Fruit fly (Drosophila melanogaster): ENCODE results near the gene Cdep.

Gene Cdep

DNA sequence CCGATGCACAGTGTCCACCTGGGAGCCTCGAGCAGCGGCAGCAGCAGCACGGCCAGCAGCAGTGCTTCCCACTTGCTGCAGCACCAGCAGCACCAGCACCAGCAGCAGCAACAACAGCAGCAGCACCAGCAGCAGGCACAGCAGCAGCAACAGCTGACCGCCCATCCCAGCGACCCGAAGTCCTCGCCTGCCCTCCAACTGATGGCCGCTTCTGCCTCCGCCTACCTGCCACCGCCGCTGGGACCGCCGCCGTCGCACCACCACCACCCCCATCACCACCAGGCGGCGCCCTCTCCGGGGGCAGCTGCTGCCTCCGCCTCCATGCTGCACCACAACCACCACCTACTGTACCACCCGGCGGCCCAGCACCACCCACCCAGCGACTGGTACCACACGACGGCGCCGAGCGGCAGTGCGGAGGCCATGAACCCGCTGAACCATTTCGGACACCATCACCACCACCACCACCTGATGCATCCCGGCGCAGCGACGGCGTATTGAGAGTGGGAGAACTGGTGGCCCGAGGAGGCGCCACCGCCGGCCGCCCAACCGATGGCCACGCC lies 41.6 kb upstream of the Cdep start:
- TF ChIP-seq CG32121 (GFP tag; IDR thresholded peaks at IDR 0.05): no peak
- TF ChIP-seq CG8159 (tag; optimal IDR thresholded peaks at IDR 0.05): no peak
- TF ChIP-seq CG13204 (GFP tag; optimal IDR thresholded peaks at IDR 0.05): no peak
- TF ChIP-seq CG15710 (tag; optimal IDR thresholded peaks at IDR 0.05): no peak
- no peak for TF ChIP-seq Snoo (tag; optimal IDR thresholded peaks at IDR 0.05)
- no peak for TF ChIP-seq Pif1A (GFP tag; optimal IDR thresholded peaks at IDR 0.05)
- TF ChIP-seq Pif1B (GFP tag; optimal IDR thresholded peaks at IDR 0.05): no peak
- no peak for TF ChIP-seq rn (GFP tag; IDR thresholded peaks at IDR 0.05)

DNA sequence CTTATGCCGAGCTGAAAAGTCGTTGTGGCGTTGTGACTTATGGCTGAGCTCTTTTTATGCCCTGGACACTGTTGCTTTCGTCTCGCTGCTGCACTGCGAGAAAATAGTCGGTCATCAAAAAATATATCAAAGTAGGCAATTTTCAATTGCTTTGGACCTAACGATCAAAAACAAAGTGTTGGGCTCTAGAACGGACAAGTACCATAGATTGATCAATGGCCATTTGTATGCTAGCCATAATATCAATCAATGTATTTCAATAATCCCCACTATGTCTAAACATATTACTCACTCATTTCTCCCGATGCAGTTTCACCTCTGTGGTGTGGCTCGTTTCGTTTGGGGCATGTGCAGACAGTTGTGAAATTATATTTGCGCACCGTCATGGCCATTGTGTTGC lies 36.6 kb upstream of the Cdep start:
- peak; percentile 65 for TF ChIP-seq CG34367 (tag; optimal IDR thresholded peaks at IDR 0.05)
- TF ChIP-seq Ets98B (GFP tag; IDR thresholded peaks at IDR 0.05): no peak
- TF ChIP-seq Pif1B (GFP tag; optimal IDR thresholded peaks at IDR 0.05): peak; percentile 17
- TF ChIP-seq EcR (GFP tag; optimal IDR thresholded peaks at IDR 0.05): no peak
- peak; percentile 48 for TF ChIP-seq gl (tag; optimal IDR thresholded peaks at IDR 0.05)
- peak; percentile 30; the same call in 1 of the 3 replicates for TF ChIP-seq fd96Ca (GFP tag; IDR thresholded peaks at IDR 0.05)
- no peak for TF ChIP-seq D1 (tag; optimal IDR thresholded peaks at IDR 0.05)
- no peak for TF ChIP-seq CG10348 (GFP tag; IDR thresholded peaks at IDR 0.05)
- TF ChIP-seq CG4496 (GFP tag; IDR thresholded peaks at IDR 0.05): no peak
- TF ChIP-seq CG12605 (GFP tag; IDR thresholded peaks at IDR 0.05): no peak
- peak; percentile 52 for TF ChIP-seq Snoo (tag; optimal IDR thresholded peaks at IDR 0.05)
- peak; percentile 53 for TF ChIP-seq CG15710 (tag; optimal IDR thresholded peaks at IDR 0.05)
- TF ChIP-seq Pif1A (GFP tag; optimal IDR thresholded peaks at IDR 0.05): peak; percentile 49
- peak; percentile 67 for TF ChIP-seq CG9948 (tag; optimal IDR thresholded peaks at IDR 0.05)
- TF ChIP-seq CG8301 (tag; optimal IDR thresholded peaks at IDR 0.05): peak; percentile 22
- peak; percentile 71 for TF ChIP-seq CG17806 (tag; optimal IDR thresholded peaks at IDR 0.05)
- TF ChIP-seq CG14655 (GFP tag; optimal IDR thresholded peaks at IDR 0.05): peak; percentile 55
- TF ChIP-seq rn (GFP tag; IDR thresholded peaks at IDR 0.05): no peak
- TF ChIP-seq CG32121 (GFP tag; IDR thresholded peaks at IDR 0.05): no peak
- no peak for TF ChIP-seq CG13204 (GFP tag; optimal IDR thresholded peaks at IDR 0.05)
- TF ChIP-seq CG8159 (tag; optimal IDR thresholded peaks at IDR 0.05): peak; percentile 71

dm6 chr3R:4878433-4878832 lies 31.9 kb upstream of the Cdep start, which contains the start of gene laf:
Gene laf, minus strand, starts transcription at chr3R:4878533.
- TF ChIP-seq CG8159 (tag; optimal IDR thresholded peaks at IDR 0.05) (no peak), CG17806 (tag; optimal IDR thresholded peaks at IDR 0.05) (no peak), CG8301 (tag; optimal IDR thresholded peaks at IDR 0.05) (no peak)

- TF ChIP-seq CG13204 (GFP tag; optimal IDR thresholded peaks at IDR 0.05) (peak; percentile 5), CG8301 (tag; optimal IDR thresholded peaks at IDR 0.05) (peak; percentile 42), CG4496 (GFP tag; IDR thresholded peaks at IDR 0.05) (no peak), CG32121 (GFP tag; IDR thresholded peaks at IDR 0.05) (no peak), EcR (GFP tag; optimal IDR thresholded peaks at IDR 0.05) (no peak), fd96Ca (GFP tag; IDR thresholded peaks at IDR 0.05) (no peak), CG12605 (GFP tag; IDR thresholded peaks at IDR 0.05) (no peak), CG15710 (tag; optimal IDR thresholded peaks at IDR 0.05) (peak; percentile 86), CG34367 (tag; optimal IDR thresholded peaks at IDR 0.05) (peak; percentile 76), CG8159 (tag; optimal IDR thresholded peaks at IDR 0.05) (peak; percentile 87), CG17806 (tag; optimal IDR thresholded peaks at IDR 0.05) (peak; percentile 79), CG9948 (tag; optimal IDR thresholded peaks at IDR 0.05) (peak; percentile 79), D1 (tag; optimal IDR thresholded peaks at IDR 0.05) (peak; percentile 60), CG10348 (GFP tag; IDR thresholded peaks at IDR 0.05) (no peak), Snoo (tag; optimal IDR thresholded peaks at IDR 0.05) (peak; percentile 85), rn (GFP tag; IDR thresholded peaks at IDR 0.05) (no peak), gl (tag; optimal IDR thresholded peaks at IDR 0.05) (peak; percentile 64), CG14655 (GFP tag; optimal IDR thresholded peaks at IDR 0.05) (peak; percentile 62), Ets98B (GFP tag; IDR thresholded peaks at IDR 0.05) (no peak), Pif1B (GFP tag; optimal IDR thresholded peaks at IDR 0.05) (peak; percentile 65), Pif1A (GFP tag; optimal IDR thresholded peaks at IDR 0.05) (peak; percentile 50)
Observed at dm6 chr3R:4883186-4883746, 27.1 kb upstream of the Cdep start.

DNA sequence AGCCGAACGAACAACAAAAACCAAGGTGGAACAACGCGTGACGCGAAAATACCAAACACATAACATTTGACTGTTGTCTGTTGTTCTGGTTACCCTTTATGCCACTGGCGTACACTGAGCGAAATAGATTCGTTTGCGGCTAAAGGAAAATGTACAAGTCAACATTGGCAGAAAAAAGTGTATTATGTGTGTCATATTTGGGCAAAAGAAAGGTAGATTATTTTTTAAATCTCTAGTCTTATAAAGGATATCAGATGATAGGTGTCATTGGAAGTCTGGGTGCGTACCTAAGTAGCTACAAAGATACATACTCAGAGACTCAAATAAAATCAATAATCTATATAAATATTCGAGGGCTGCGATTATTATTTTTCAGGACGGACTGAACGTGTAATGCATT lies 26.5 kb upstream of the Cdep start:
- TF ChIP-seq CG10348 (GFP tag; IDR thresholded peaks at IDR 0.05): no peak
- peak; percentile 28 for TF ChIP-seq Pif1A (GFP tag; optimal IDR thresholded peaks at IDR 0.05)
- TF ChIP-seq fd96Ca (GFP tag; IDR thresholded peaks at IDR 0.05): no peak
- TF ChIP-seq CG14655 (GFP tag; optimal IDR thresholded peaks at IDR 0.05): peak; percentile 11
- TF ChIP-seq rn (GFP tag; IDR thresholded peaks at IDR 0.05): no peak
- TF ChIP-seq CG32121 (GFP tag; IDR thresholded peaks at IDR 0.05): no peak
- TF ChIP-seq CG17806 (tag; optimal IDR thresholded peaks at IDR 0.05): peak; percentile 55
- peak; percentile 6 for TF ChIP-seq CG34367 (tag; optimal IDR thresholded peaks at IDR 0.05)
- TF ChIP-seq Snoo (tag; optimal IDR thresholded peaks at IDR 0.05): peak; percentile 6
- no peak for TF ChIP-seq CG8301 (tag; optimal IDR thresholded peaks at IDR 0.05)
- TF ChIP-seq CG8159 (tag; optimal IDR thresholded peaks at IDR 0.05): peak; percentile 58
- TF ChIP-seq D1 (tag; optimal IDR thresholded peaks at IDR 0.05): no peak
- no peak for TF ChIP-seq CG4496 (GFP tag; IDR thresholded peaks at IDR 0.05)
- TF ChIP-seq CG12605 (GFP tag; IDR thresholded peaks at IDR 0.05): no peak
- no peak for TF ChIP-seq gl (tag; optimal IDR thresholded peaks at IDR 0.05)
- TF ChIP-seq Ets98B (GFP tag; IDR thresholded peaks at IDR 0.05): no peak
- TF ChIP-seq CG15710 (tag; optimal IDR thresholded peaks at IDR 0.05): peak; percentile 51
- TF ChIP-seq Pif1B (GFP tag; optimal IDR thresholded peaks at IDR 0.05): peak; percentile 35
- TF ChIP-seq EcR (GFP tag; optimal IDR thresholded peaks at IDR 0.05): no peak
- TF ChIP-seq CG13204 (GFP tag; optimal IDR thresholded peaks at IDR 0.05): no peak
- TF ChIP-seq CG9948 (tag; optimal IDR thresholded peaks at IDR 0.05): peak; percentile 49

Data from whole organism, pupa.